Fruit fly (Drosophila melanogaster): ENCODE results near the gene CG4860.

DNA sequence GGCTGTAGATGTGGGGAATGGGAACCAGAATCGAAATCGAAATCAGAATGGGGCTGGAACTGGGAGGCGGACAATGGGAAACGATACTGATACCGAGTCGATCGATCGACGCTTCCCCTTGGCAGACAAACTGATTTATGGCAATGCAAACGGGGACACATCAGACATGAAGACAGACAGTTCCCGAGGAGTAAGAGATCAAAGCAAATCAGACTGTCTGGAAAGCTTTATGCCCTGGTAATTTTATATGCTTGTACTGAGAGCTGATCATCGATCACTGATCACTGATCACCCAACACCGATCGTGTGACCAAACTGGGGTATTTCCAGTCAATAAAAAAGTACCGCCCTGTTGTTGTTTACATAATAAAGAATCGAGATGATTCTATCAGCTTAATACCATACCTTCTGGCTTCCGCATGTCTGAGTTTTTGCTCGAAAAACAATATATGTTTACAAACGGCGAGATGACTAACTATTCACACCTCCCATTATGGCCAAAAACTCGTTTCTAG lies 48.7 kb upstream of the CG4860 start:
- TF ChIP-seq CG8478 (optimal IDR thresholded peaks at IDR 0.05) = no peak
- no peak for TF ChIP-seq CG16779 (GFP tag; IDR thresholded peaks at IDR 0.05)
- no peak for TF ChIP-seq CG10654 (GFP tag; optimal IDR thresholded peaks at IDR 0.05)
- TF ChIP-seq CG6175 (GFP tag; IDR thresholded peaks at IDR 0.05) = no peak
- TF ChIP-seq tx (GFP tag; optimal IDR thresholded peaks at IDR 0.05) = no peak
- TF ChIP-seq eve (GFP tag; optimal IDR thresholded peaks at IDR 0.05) = no peak
- no peak for TF ChIP-seq stc (GFP tag; IDR thresholded peaks at IDR 0.05)
- no peak for TF ChIP-seq bowl (GFP tag; IDR thresholded peaks at IDR 0.05)

All from whole organism, embryonic.